Worm (Caenorhabditis elegans) whole organism, early embryonic: Measurements from ENCODE around the gene T07C12.10.

ENCODE experiments used
- B0310.2 ChIP-seq: sonication (generic microtip); optimal IDR thresholded peaks from 2 replicates; lab custom pipeline; 2016; ENCODE audit warnings: mild to moderate bottlenecking, missing genetic modification characterization, missing compliant biosample characterization
- F13C5.2 ChIP-seq: sonication (generic microtip); optimal IDR thresholded peaks from 2 replicates; lab custom pipeline; 2017; ENCODE audit warnings: mild to moderate bottlenecking, missing genetic modification characterization, inconsistent platforms, missing compliant biosample characterization
- aly-1 ChIP-seq: sonication (generic microtip); optimal IDR thresholded peaks from 2 replicates; lab custom pipeline; 2016; ENCODE audit warnings: missing genetic modification characterization, missing compliant biosample characterization
- ama-1 ChIP-seq: fragments of 150-350 bp; optimal IDR thresholded peaks from 2 replicates; lab custom pipeline; 2014
- ceh-13 ChIP-seq: fragments of 200-800 bp; sonication (Bioruptor generic); optimal IDR thresholded peaks from 2 replicates; lab custom pipeline; 2018; ENCODE audit warnings: mild to moderate bottlenecking, missing genetic modification characterization, missing compliant biosample characterization
- ceh-36 ChIP-seq: sonication (generic microtip); optimal IDR thresholded peaks from 2 replicates; lab custom pipeline; 2016; ENCODE audit warnings: missing genetic modification characterization, inconsistent platforms, missing compliant biosample characterization
- ets-7 ChIP-seq: sonication (generic microtip); optimal IDR thresholded peaks from 2 replicates; lab custom pipeline; 2016; ENCODE audit warnings: missing genotype, missing genetic modification characterization, missing compliant biosample characterization
- flt-1 ChIP-seq: fragments of 200-800 bp; sonication (Bioruptor generic); IDR thresholded peaks from 2 replicates; pipeline ENCODE4 v1.3.6; 2022; ENCODE audit warnings: missing genetic modification characterization, missing compliant biosample characterization
- hmbx-1 ChIP-seq: sonication (generic microtip); optimal IDR thresholded peaks from 2 replicates; lab custom pipeline; 2016; ENCODE audit warnings: mild to moderate bottlenecking, missing genetic modification characterization, missing compliant biosample characterization
- hmg-4 ChIP-seq: fragments of 200-800 bp; sonication (Bioruptor generic); optimal IDR thresholded peaks from 2 replicates; lab custom pipeline; 2018; ENCODE audit warnings: mild to moderate bottlenecking, missing genetic modification characterization, missing compliant biosample characterization
- hnd-1 ChIP-seq: sonication (generic microtip); optimal IDR thresholded peaks from 2 replicates; lab custom pipeline; 2016; ENCODE audit warnings: missing genetic modification characterization, missing compliant biosample characterization
- pes-1 ChIP-seq: fragments of 200-800 bp; sonication (Bioruptor generic); IDR thresholded peaks from 2 replicates; pipeline ENCODE4 v1.3.6; 2022; ENCODE audit warnings: missing genetic modification reagents, missing genetic modification characterization, missing compliant biosample characterization
- scrt-1 ChIP-seq: fragments of 200-800 bp; sonication (Bioruptor generic); IDR thresholded peaks from 2 replicates; pipeline ENCODE4 v1.3.6; 2022; ENCODE audit warnings: missing genetic modification characterization, missing compliant biosample characterization
- sea-1 ChIP-seq: fragments of 200-800 bp; sonication (Bioruptor generic); conservative IDR thresholded peaks from 2 replicates; pipeline ENCODE4 v1.3.6; 2022; ENCODE audit warnings: missing genetic modification characterization, missing compliant biosample characterization
- tbx-11 ChIP-seq: fragments of 200-800 bp; sonication (Bioruptor generic); IDR thresholded peaks from 2 replicates; pipeline ENCODE4 v1.3.6; 2022; ENCODE audit warnings: missing genetic modification characterization, missing compliant biosample characterization
- tbx-37 ChIP-seq: fragments of 200-800 bp; sonication (Bioruptor generic); conservative IDR thresholded peaks from 2 replicates; pipeline ENCODE4 v1.3.6; 2022; ENCODE audit warnings: missing genetic modification reagents, missing genetic modification characterization, missing compliant biosample characterization
- tra-4 ChIP-seq: sonication (generic microtip); optimal IDR thresholded peaks from 2 replicates; lab custom pipeline; 2017; ENCODE audit warnings: missing genetic modification characterization, missing compliant biosample characterization

Gene T07C12.10

DNA sequence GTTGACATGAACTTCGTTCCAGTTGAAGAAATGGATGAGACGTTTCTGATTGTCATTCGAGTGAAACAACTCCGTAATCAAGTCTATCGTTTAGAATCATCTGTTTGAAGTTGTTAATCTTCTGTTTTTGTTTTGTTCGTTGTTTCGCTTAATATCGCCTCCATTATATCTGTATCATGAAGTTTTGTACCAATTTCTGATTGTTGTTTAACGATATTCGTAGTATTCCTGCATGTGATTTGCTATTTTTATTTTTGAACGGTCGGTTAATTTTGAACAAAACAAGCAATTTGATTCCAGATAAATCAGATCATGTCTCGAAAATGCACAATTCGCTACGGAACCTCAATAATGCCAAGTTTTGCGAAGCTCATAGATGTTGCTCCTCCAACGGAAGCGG, 22.3 kb upstream of the T07C12.10 start, which contains the start of gene C27H6.9:
Gene C27H6.9 (plus strand): TSS at position 301 of the 400 bp plus-strand sequence.
- no peak for TF ChIP-seq flt-1 (GFP tag; lab: Robert Waterston, UW)
- no peak for TF ChIP-seq ets-7 (tag; lab: Kevin White, UChicago)
- no peak for TF ChIP-seq hmg-4
- no peak for TF ChIP-seq ama-1
- no peak for TF ChIP-seq F13C5.2 (tag; lab: Kevin White, UChicago)

DNA sequence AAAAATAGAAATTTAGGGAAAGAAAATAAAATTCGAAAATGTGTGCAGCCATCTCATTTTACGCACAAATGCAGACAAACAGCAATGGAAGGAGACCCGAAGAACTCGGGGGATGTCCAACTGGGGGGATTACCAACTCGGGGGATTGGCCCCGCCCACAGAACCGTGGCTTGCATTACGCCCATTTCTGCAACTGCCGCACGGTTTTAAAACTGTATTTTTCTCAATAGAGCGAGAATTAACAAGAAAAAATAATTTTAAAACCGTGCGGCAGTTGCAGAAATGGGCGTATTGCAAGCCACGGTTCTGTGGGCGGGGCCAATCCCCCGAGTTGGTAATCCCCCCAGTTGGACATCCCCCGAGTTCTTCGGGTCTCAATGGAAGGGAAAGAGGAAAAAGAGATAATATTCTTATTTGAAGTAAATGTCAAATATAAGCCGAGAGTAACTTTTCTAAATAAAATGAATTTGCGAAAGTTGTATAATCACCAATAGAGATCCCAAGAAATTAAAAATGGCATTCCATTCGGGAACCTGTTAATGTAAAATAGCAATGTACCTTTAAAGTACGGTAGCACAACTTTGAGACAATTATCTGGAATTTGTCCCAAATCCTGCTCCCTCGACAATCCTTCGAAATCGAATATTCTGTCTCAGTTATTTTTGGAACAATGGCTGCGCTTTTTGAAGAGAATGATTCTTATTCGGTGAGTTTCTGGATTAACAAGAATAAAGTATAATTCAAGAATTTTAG, 20.6 kb upstream of the T07C12.10 start, which contains the start of the genes ruvb-1 and tofu-1:
Gene ruvb-1 (minus strand): TSS at position 72 of the 753 bp plus-strand sequence.
Gene tofu-1 (plus strand): TSS at position 417 of the 753 bp plus-strand sequence.
- TF ChIP-seq ceh-36 (tag; lab: Kevin White, UChicago) (peak; percentile 39), sea-1 (GFP tag; lab: Robert Waterston, UW) (0 out of 2 replicates have a peak, but pooled peaks have one; percentile 46), F13C5.2 (tag; lab: Kevin White, UChicago) (peak; percentile 21), tbx-37 (GFP tag; lab: Robert Waterston, UW) (peak; percentile 31; the same call in 1 of the 2 replicates)

DNA sequence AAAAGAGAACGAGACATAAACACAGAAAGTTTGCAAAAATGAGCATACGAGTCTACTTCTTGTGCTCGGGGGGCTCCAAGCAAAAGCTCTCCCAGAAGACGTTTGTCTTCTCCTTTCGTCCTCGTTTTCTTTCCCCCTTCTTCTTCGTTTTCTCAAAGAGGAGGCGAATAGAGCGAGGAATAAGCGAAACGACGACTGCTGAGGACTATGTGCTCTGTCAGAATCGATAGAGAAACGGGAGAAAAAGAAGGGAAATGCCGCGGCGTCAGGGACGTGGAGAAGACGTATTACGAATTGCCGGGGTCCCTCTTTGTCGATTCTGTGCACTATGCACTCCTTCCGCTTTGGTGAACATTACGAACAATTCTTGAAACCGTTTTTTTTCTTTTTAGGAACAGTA, 18.1 kb upstream of the T07C12.10 start:
- no peak for TF ChIP-seq pes-1 (GFP tag; lab: Robert Waterston, UW)
- no peak for TF ChIP-seq ama-1
- TF ChIP-seq flt-1 (GFP tag; lab: Robert Waterston, UW), result no peak
- TF ChIP-seq hnd-1 (tag; lab: Kevin White, UChicago), result no peak
- no peak for TF ChIP-seq aly-1 (tag; lab: Kevin White, UChicago)
- peak; percentile 22 for TF ChIP-seq hmg-4
- no peak for TF ChIP-seq ets-7 (tag; lab: Kevin White, UChicago)

DNA sequence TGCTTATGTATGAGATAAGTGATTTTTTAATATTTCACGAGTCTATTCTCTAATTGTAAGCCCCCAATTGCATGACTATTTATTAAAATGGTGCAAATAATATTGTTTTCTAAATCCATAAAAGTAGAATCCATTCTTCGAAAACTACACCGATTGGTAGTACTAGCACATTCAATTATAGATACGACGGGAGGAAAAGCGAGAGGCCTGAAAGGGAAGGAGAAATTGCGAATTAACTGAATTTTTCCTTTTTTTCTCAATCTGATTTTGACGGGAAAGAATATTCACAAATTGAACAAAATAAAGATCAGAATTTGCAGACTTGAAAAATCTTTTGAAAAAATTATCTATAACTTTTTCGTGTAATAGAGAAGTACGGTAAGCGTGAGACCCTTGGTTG, 16.9 kb upstream of the T07C12.10 start:
- no peak for TF ChIP-seq tbx-11
- no peak for TF ChIP-seq aly-1 (tag; lab: Kevin White, UChicago)
- TF ChIP-seq tra-4 (tag; lab: Kevin White, UChicago), result no peak
- TF ChIP-seq scrt-1 (GFP tag; lab: Robert Waterston, UW), result no peak
- no peak for TF ChIP-seq pes-1 (GFP tag; lab: Robert Waterston, UW)
- no peak for TF ChIP-seq hmbx-1
- TF ChIP-seq ceh-13 (GFP tag; lab: Kevin White, UChicago), result no peak
- TF ChIP-seq hmg-4, result no peak
- TF ChIP-seq ets-7 (tag; lab: Kevin White, UChicago), result no peak
- TF ChIP-seq ama-1, result no peak
- no peak for TF ChIP-seq tbx-37 (GFP tag; lab: Robert Waterston, UW)
- no peak for TF ChIP-seq flt-1 (GFP tag; lab: Robert Waterston, UW)
- no peak for TF ChIP-seq hnd-1 (tag; lab: Kevin White, UChicago)
- TF ChIP-seq F13C5.2 (tag; lab: Kevin White, UChicago), result no peak
- no peak for TF ChIP-seq B0310.2
- no peak for TF ChIP-seq ceh-36 (tag; lab: Kevin White, UChicago)
- TF ChIP-seq sea-1 (GFP tag; lab: Robert Waterston, UW), result no peak

DNA sequence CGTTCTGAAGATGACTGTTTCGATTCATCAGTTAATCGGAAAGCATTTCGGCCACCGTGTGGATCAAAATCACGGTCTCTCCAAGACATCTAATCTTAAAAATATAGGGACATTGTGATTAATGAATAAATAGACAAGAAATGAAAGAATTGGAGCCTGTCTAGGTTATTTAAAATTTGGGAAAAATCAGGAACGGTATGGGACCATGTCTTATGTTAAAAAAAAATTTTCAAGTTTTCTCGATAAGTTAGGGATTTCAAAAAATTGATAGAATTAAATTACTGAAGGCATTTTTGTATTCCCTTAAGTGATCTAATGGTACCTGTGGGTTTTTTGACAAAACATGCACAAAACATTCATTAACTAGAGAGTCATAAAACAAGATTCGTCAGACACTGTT, 15.9 kb upstream of the T07C12.10 start, which contains the start of gene unc-41:
Gene unc-41 (minus strand): TSS at position 101 of the 400 bp plus-strand sequence.
- TF ChIP-seq aly-1 (tag; lab: Kevin White, UChicago) (no peak), ama-1 (no peak), hmbx-1 (no peak), F13C5.2 (tag; lab: Kevin White, UChicago) (no peak), pes-1 (GFP tag; lab: Robert Waterston, UW) (no peak), tbx-11 (no peak), scrt-1 (GFP tag; lab: Robert Waterston, UW) (no peak), hmg-4 (no peak), ceh-36 (tag; lab: Kevin White, UChicago) (no peak), sea-1 (GFP tag; lab: Robert Waterston, UW) (no peak), ets-7 (tag; lab: Kevin White, UChicago) (no peak), flt-1 (GFP tag; lab: Robert Waterston, UW) (no peak), tbx-37 (GFP tag; lab: Robert Waterston, UW) (no peak), B0310.2 (no peak), ceh-13 (GFP tag; lab: Kevin White, UChicago) (no peak)

DNA sequence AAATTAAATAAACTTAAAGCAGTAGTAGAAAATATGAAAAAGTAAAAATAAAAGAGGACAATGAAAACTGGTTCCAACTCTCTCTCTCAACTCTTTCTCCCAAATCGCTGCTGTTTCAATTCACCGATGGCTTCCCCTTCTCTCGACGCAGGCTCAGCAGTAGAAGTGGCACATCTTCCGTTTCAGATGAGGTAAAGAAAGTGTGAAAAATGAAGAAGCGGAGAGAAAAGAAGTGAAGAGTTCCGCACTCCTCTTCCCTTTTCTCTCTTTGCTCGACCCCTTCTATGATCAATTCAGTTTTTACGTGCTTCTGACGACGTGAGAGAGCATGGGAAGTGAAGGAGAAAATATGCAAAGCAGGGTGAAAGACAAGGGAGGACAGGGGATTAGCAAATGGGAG, 14.0 kb upstream of the T07C12.10 start:
- no peak for TF ChIP-seq hmbx-1
- no peak for TF ChIP-seq tbx-37 (GFP tag; lab: Robert Waterston, UW)

DNA sequence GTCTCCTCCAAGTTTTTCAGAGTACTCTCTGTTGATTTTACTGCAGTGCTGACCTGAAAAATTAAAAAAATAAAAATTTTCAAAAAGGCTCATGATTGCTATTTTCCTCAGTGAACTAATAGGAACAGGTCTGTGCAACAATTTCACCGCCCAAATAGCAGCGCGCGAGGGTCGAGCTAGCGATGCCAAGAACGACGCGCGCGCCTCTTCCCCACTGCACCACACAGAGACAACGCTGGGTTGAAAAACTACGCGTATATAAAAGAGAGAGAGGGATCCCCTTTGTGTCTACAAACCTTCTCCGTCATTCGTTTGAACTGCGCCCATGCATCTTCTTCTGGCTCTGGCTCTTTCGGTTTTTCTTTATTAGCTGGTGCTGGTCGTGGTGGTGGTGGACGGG, 9.8 kb upstream of the T07C12.10 start:
- TF ChIP-seq tra-4 (tag; lab: Kevin White, UChicago) (peak; percentile 76), flt-1 (GFP tag; lab: Robert Waterston, UW) (peak; percentile 90), aly-1 (tag; lab: Kevin White, UChicago) (peak; percentile 89), F13C5.2 (tag; lab: Kevin White, UChicago) (peak; percentile 94), ets-7 (tag; lab: Kevin White, UChicago) (peak; percentile 86), sea-1 (GFP tag; lab: Robert Waterston, UW) (peak; percentile 96), ceh-36 (tag; lab: Kevin White, UChicago) (peak; percentile 92), ceh-13 (GFP tag; lab: Kevin White, UChicago) (peak; percentile 86), hmbx-1 (peak; percentile 82), pes-1 (GFP tag; lab: Robert Waterston, UW) (peak; percentile 95), ama-1 (no peak), tbx-37 (GFP tag; lab: Robert Waterston, UW) (peak; percentile 90), tbx-11 (peak; percentile 94), hmg-4 (peak; percentile 94), scrt-1 (GFP tag; lab: Robert Waterston, UW) (peak; percentile 97), hnd-1 (tag; lab: Kevin White, UChicago) (peak; percentile 87), B0310.2 (peak; percentile 90)
